Fruit fly (Drosophila melanogaster) whole organism, prepupa: Measurements from ENCODE around the gene CG2747.
"Not testable (repeated sequence)": the region's sequence is repeated elsewhere in the genome, so short reads cannot be mapped to it uniquely, and the experiment has no call there.

Experiments used
- CG6276 ChIP-seq: fragments of 200-800 bp; sonication (Bioruptor generic); optimal IDR thresholded peaks from 2 replicates; lab custom pipeline; 2017; ENCODE audit warnings: missing biosample characterization, mild to moderate bottlenecking, missing genetic modification characterization
- dsx ChIP-seq: fragments of 200-800 bp; optimal IDR thresholded peaks from 3 replicates; lab custom pipeline; 2019; ENCODE audit warnings: missing biosample characterization, mild to moderate bottlenecking, missing genetic modification characterization, moderate library complexity; ENCODE audit not compliant: poor library complexity, severe bottlenecking

dm6 chr3R:8049373-8049772, 18.8 kb upstream of the CG2747 start, which contains the start of gene CG43061:
- TF ChIP-seq dsx; CG6276 (GFP tag; lab: Kevin White, UChicago): not testable (repeated sequence)
